Worm (Caenorhabditis elegans): ENCODE measurements around the gene cln-3.1.

The cln-3.1 gene

ce11 chrV:11314025-11314880 lies 48.8 kb upstream of the cln-3.1 start (continued):
- TF ChIP-seq dve-1 (tag; optimal IDR thresholded peaks at IDR 0.05; ENCODE audit: insufficient read depth) = peak; percentile 93
- peak; percentile 91 for TF ChIP-seq duxl-1 (tag; optimal IDR thresholded peaks at IDR 0.05; ENCODE audit: poor library complexity)
- no peak for TF ChIP-seq unc-39 (tag; optimal IDR thresholded peaks at IDR 0.05)
- peak; percentile 45 for TF ChIP-seq R02D3.7 (tag; optimal IDR thresholded peaks at IDR 0.05)
- no peak for TF ChIP-seq fkh-10 (GFP tag; optimal IDR thresholded peaks at IDR 0.05)
- peak; percentile 92 for TF ChIP-seq zfp-3 (GFP tag; conservative IDR thresholded peaks at IDR 0.05)
- peak in 1 of 2 experiments; percentile 28 for TF ChIP-seq ZK546.5 (tag; optimal IDR thresholded peaks at IDR 0.05)
- TF ChIP-seq dpl-1 (GFP tag; optimal IDR thresholded peaks at IDR 0.05) = peak; percentile 56
- peak; percentile 98 for TF ChIP-seq daf-19 (GFP tag; conservative IDR thresholded peaks at IDR 0.05)
- peak; percentile 90 for TF ChIP-seq rbr-2 (tag; optimal IDR thresholded peaks at IDR 0.05)
- no peak for TF ChIP-seq nhr-237 (tag; optimal IDR thresholded peaks at IDR 0.05)
- no peak for TF ChIP-seq nhr-76 (tag; optimal IDR thresholded peaks at IDR 0.05)
- TF ChIP-seq zip-11 (GFP tag; IDR thresholded peaks at IDR 0.05) = peak; percentile 93
- TF ChIP-seq zag-1 (tag; optimal IDR thresholded peaks at IDR 0.05) = peak; percentile 8
- peak; percentile 93 for TF ChIP-seq hmg-1.1 (GFP tag; IDR thresholded peaks at IDR 0.05)
- TF ChIP-seq nhr-41 (GFP tag; IDR thresholded peaks at IDR 0.05) = peak; percentile 99
- peak; percentile 89 to 98 for TF ChIP-seq daf-16 (GFP tag; optimal IDR thresholded peaks at IDR 0.05)
- peak; percentile 87 for TF ChIP-seq daf-16 (tag; optimal IDR thresholded peaks at IDR 0.05)
- peak; percentile 87 for TF ChIP-seq lin-13 (GFP tag; optimal IDR thresholded peaks at IDR 0.05)
- TF ChIP-seq daf-12 (tag; optimal IDR thresholded peaks at IDR 0.05) = no peak
- TF ChIP-seq cey-2 (tag; optimal IDR thresholded peaks at IDR 0.05; ENCODE audit: borderline replicate concordance, insufficient read depth) = peak; percentile 87
- TF ChIP-seq F44E2.7 (GFP tag; IDR thresholded peaks at IDR 0.05) = peak; percentile 99
- TF ChIP-seq nhr-42 (GFP tag; IDR thresholded peaks at IDR 0.05) = peak; percentile 95
- peak; percentile 96 for TF ChIP-seq T26A8.4 (GFP tag; IDR thresholded peaks at IDR 0.05)
- peak; percentile 98 for TF ChIP-seq ceh-44 (GFP tag; IDR thresholded peaks at IDR 0.05)
- TF ChIP-seq gei-8 (GFP tag; optimal IDR thresholded peaks at IDR 0.05) = peak; percentile 99
- peak; percentile 11 for TF ChIP-seq ama-1 (optimal IDR thresholded peaks at IDR 0.05)
- TF ChIP-seq F49E8.2 (tag; optimal IDR thresholded peaks at IDR 0.05; ENCODE audit: borderline replicate concordance) = peak; percentile 74
- TF ChIP-seq nhr-28 (tag; optimal IDR thresholded peaks at IDR 0.05) = peak; percentile 78
- TF ChIP-seq ceh-32 (tag; optimal IDR thresholded peaks at IDR 0.05; ENCODE audit: poor library complexity) = peak; percentile 54
- TF ChIP-seq spr-3 (GFP tag; optimal IDR thresholded peaks at IDR 0.05) = peak; percentile 95
- TF ChIP-seq lin-38 (GFP tag; IDR thresholded peaks at IDR 0.05) = peak; percentile 92
- TF ChIP-seq madf-5 (GFP tag; IDR thresholded peaks at IDR 0.05) = peak; percentile 97 to 99
- TF ChIP-seq pha-4 (GFP tag; IDR thresholded peaks at IDR 0.05) = peak; percentile 99
- TF ChIP-seq pha-4 (tag; optimal IDR thresholded peaks at IDR 0.05) = no peak
- no peak for TF ChIP-seq snpc-4 (tag; optimal IDR thresholded peaks at IDR 0.05)
- peak; percentile 71 for TF ChIP-seq T20F7.1 (GFP tag; optimal IDR thresholded peaks at IDR 0.05)
- peak; percentile 88 for TF ChIP-seq F10B5.3 (tag; optimal IDR thresholded peaks at IDR 0.05)
- TF ChIP-seq tra-1 (GFP tag; IDR thresholded peaks at IDR 0.05) = peak; percentile 99
- TF ChIP-seq pqm-1 (tag; optimal IDR thresholded peaks at IDR 0.05) = peak; percentile 60
- TF ChIP-seq mxl-2 (GFP tag; conservative IDR thresholded peaks at IDR 0.05) = peak; percentile 94
- peak; percentile 98 for TF ChIP-seq nhr-111 (GFP tag; optimal IDR thresholded peaks at IDR 0.05)
- peak; percentile 96 for TF ChIP-seq dmd-9 (GFP tag; IDR thresholded peaks at IDR 0.05)
- TF ChIP-seq ces-1 (GFP tag; optimal IDR thresholded peaks at IDR 0.05) = no peak
- peak in 1 of 2 experiments; percentile 84 for TF ChIP-seq unc-62 (GFP tag; optimal IDR thresholded peaks at IDR 0.05 in 1 of 2)
- TF ChIP-seq unc-62 (tag; optimal IDR thresholded peaks at IDR 0.05) = peak; percentile 65
- TF ChIP-seq Y105C5A.15 (GFP tag; IDR thresholded peaks at IDR 0.05) = peak; percentile 100
- TF ChIP-seq ceh-20 (GFP tag; IDR thresholded peaks at IDR 0.05) = peak; percentile 93
- no peak for TF ChIP-seq egl-27 (tag; optimal IDR thresholded peaks at IDR 0.05)
- TF ChIP-seq aly-2 (tag; optimal IDR thresholded peaks at IDR 0.05) = no peak
